Fruit fly (Drosophila melanogaster) whole organism, embryonic: ENCODE data around the gene CG9205.

Experiments
- Atf-2 ChIP-seq: fragments of 200-800 bp; sonication (Bioruptor generic); optimal IDR thresholded peaks from 2 replicates; lab custom pipeline; 2016; ENCODE audit warnings: missing biosample characterization, missing genetic modification characterization
- B-H1 ChIP-seq: fragments of 200-800 bp; sonication (Bioruptor generic); IDR thresholded peaks from 3 replicates; pipeline ENCODE4 v1.3.6; 2022; ENCODE audit warnings: missing biosample characterization, missing genetic modification characterization
- Bgb ChIP-seq: fragments of 200-800 bp; sonication (Bioruptor generic); IDR thresholded peaks from 2 replicates; pipeline ENCODE4 v1.3.6; 2022; ENCODE audit warnings: missing biosample characterization, missing genetic modification characterization; ENCODE audit not compliant: partially characterized antibody
- CG10274 ChIP-seq: fragments of 200-800 bp; sonication (Bioruptor generic); optimal IDR thresholded peaks from 3 replicates; lab custom pipeline; 2017; ENCODE audit warnings: missing biosample characterization, mild to moderate bottlenecking, missing genetic modification characterization
- CG10979 ChIP-seq: fragments of 200-800 bp; sonication (Bioruptor generic); optimal IDR thresholded peaks from 2 replicates; lab custom pipeline; 2018; ENCODE audit warnings: missing biosample characterization, mild to moderate bottlenecking, missing genetic modification characterization, moderate library complexity
- CG11247 ChIP-seq: fragments of 200-800 bp; sonication (Bioruptor generic); IDR thresholded peaks from 2 replicates; pipeline ENCODE4 v1.3.6; 2022; ENCODE audit warnings: missing biosample characterization, missing genetic modification characterization
- CG11723 ChIP-seq: fragments of 200-800 bp; sonication (Bioruptor generic); optimal IDR thresholded peaks from 2 replicates; lab custom pipeline; 2017; ENCODE audit warnings: missing biosample characterization, mild to moderate bottlenecking, missing genetic modification characterization
- CG12236 ChIP-seq: fragments of 200-800 bp; sonication (Bioruptor generic); optimal IDR thresholded peaks from 2 replicates; lab custom pipeline; 2016; ENCODE audit warnings: missing biosample characterization, missing genetic modification characterization
- CG13296 ChIP-seq: fragments of 200-800 bp; sonication (Bioruptor generic); optimal IDR thresholded peaks from 3 replicates; lab custom pipeline; 2018; ENCODE audit warnings: missing biosample characterization, mild to moderate bottlenecking, missing genetic modification characterization
- CG14441 ChIP-seq: fragments of 200-800 bp; sonication (Bioruptor generic); IDR thresholded peaks from 2 replicates; pipeline ENCODE4 v1.3.6; 2022; ENCODE audit warnings: missing biosample characterization, missing genetic modification characterization
- CG15011 ChIP-seq: fragments of 200-800 bp; sonication (Bioruptor generic); optimal IDR thresholded peaks from 3 replicates; lab custom pipeline; 2018; ENCODE audit warnings: missing biosample characterization, mild to moderate bottlenecking, missing genetic modification characterization
- CG15601 ChIP-seq: fragments of 200-800 bp; sonication (Bioruptor generic); optimal IDR thresholded peaks from 3 replicates; lab custom pipeline; 2019; ENCODE audit warnings: missing biosample characterization, mild to moderate bottlenecking, missing genetic modification characterization, moderate library complexity
- CG17568 ChIP-seq: fragments of 200-800 bp; sonication (Bioruptor generic); optimal IDR thresholded peaks from 2 replicates; lab custom pipeline; 2018; ENCODE audit warnings: missing biosample characterization, mild to moderate bottlenecking, missing genetic modification characterization, moderate library complexity
- CG17912 ChIP-seq: fragments of 200-800 bp; sonication (Bioruptor generic); optimal IDR thresholded peaks from 2 replicates; lab custom pipeline; 2018; ENCODE audit warnings: missing biosample characterization, mild to moderate bottlenecking, missing genetic modification characterization
- CG2875 ChIP-seq: fragments of 200-800 bp; sonication (Bioruptor generic); optimal IDR thresholded peaks from 2 replicates; lab custom pipeline; 2017; ENCODE audit warnings: missing biosample characterization, mild to moderate bottlenecking, missing genetic modification characterization, missing genetic modification reagents
- CG3838 ChIP-seq: fragments of 200-800 bp; sonication (Bioruptor generic); optimal IDR thresholded peaks from 3 replicates; lab custom pipeline; 2016; ENCODE audit warnings: missing biosample characterization, missing genetic modification characterization
- CG4360 ChIP-seq: fragments of 200-800 bp; sonication (Bioruptor generic); IDR thresholded peaks from 2 replicates; pipeline ENCODE4 v1.3.6; 2022; ENCODE audit warnings: missing biosample characterization, missing genetic modification characterization
- CG6683 ChIP-seq: fragments of 200-800 bp; sonication (Bioruptor generic); optimal IDR thresholded peaks from 2 replicates; lab custom pipeline; 2017; ENCODE audit warnings: missing biosample characterization, mild to moderate bottlenecking, missing genetic modification characterization, missing genetic modification reagents
- CG7928 ChIP-seq: fragments of 200-800 bp; sonication (Bioruptor generic); optimal IDR thresholded peaks from 2 replicates; lab custom pipeline; 2017; ENCODE audit warnings: missing biosample characterization, mild to moderate bottlenecking, missing genetic modification characterization
- CG9876 ChIP-seq: fragments of 200-800 bp; sonication (Bioruptor generic); optimal IDR thresholded peaks from 2 replicates; lab custom pipeline; 2016; ENCODE audit warnings: missing biosample characterization, missing genetic modification characterization
- Camta ChIP-seq: fragments of 200-800 bp; sonication (Bioruptor generic); optimal IDR thresholded peaks from 2 replicates; lab custom pipeline; 2016; ENCODE audit warnings: missing biosample characterization, missing genetic modification characterization
- Chrac-16 ChIP-seq: fragments of 200-800 bp; sonication (Bioruptor generic); optimal IDR thresholded peaks from 3 replicates; lab custom pipeline; 2016; ENCODE audit warnings: missing biosample characterization, missing genetic modification characterization
- CrebB ChIP-seq: fragments of 200-800 bp; sonication (Bioruptor generic); optimal IDR thresholded peaks from 3 replicates; lab custom pipeline; 2018; ENCODE audit warnings: missing biosample characterization, mild to moderate bottlenecking, missing genetic modification characterization
- Doc2 ChIP-seq: fragments of 200-800 bp; sonication (Bioruptor generic); IDR thresholded peaks from 2 replicates; pipeline ENCODE4 v1.3.6; 2022; ENCODE audit warnings: missing biosample characterization, missing genetic modification characterization
- Dp ChIP-seq: fragments of 200-800 bp; sonication (Bioruptor generic); optimal IDR thresholded peaks from 2 replicates; lab custom pipeline; 2018; ENCODE audit warnings: missing biosample characterization, mild to moderate bottlenecking, missing genetic modification characterization, moderate library complexity
- E2f2 ChIP-seq: fragments of 200-800 bp; sonication (Bioruptor generic); IDR thresholded peaks from 2 replicates; pipeline ENCODE4 v1.3.6; 2022; ENCODE audit warnings: missing biosample characterization, missing genetic modification characterization
- Hr3 ChIP-seq: fragments of 200-800 bp; sonication (Bioruptor generic); optimal IDR thresholded peaks from 3 replicates; lab custom pipeline; 2016; ENCODE audit warnings: missing biosample characterization, missing genetic modification characterization
- Hr78 ChIP-seq, 2 experiments: fragments of 200-800 bp in 1 of 2; fragments of >200 bp in 1 of 2; sonication (Bioruptor generic) in 1 of 2; optimal IDR thresholded peaks; 2 replicates each; lab custom pipeline; 2017 to 2019; ENCODE audit warnings: missing biosample characterization in 2 of 2, missing genetic modification characterization in 2 of 2, mild to moderate bottlenecking in 1 of 2, moderate library complexity in 1 of 2
- MBD-R2 ChIP-seq: fragments of 200-800 bp; sonication (Bioruptor generic); IDR thresholded peaks from 2 replicates; pipeline ENCODE4 v1.3.6; 2022; ENCODE audit warnings: missing biosample characterization, missing genetic modification characterization
- Nf-YA ChIP-seq: fragments of 200-800 bp; sonication (Bioruptor generic); IDR thresholded peaks from 2 replicates; pipeline ENCODE4 v1.3.6; 2022; ENCODE audit warnings: missing biosample characterization, missing genetic modification characterization
- Side ChIP-seq: fragments of 200-800 bp; sonication (Bioruptor generic); optimal IDR thresholded peaks from 2 replicates; lab custom pipeline; 2016; ENCODE audit warnings: missing biosample characterization, missing genetic modification characterization
- Sox102F ChIP-seq: fragments of 200-800 bp; sonication (Bioruptor generic); optimal IDR thresholded peaks from 2 replicates; lab custom pipeline; 2018; ENCODE audit warnings: missing biosample characterization, mild to moderate bottlenecking, missing genetic modification characterization, moderate library complexity
- ac ChIP-seq: fragments of 200-800 bp; sonication (Bioruptor generic); optimal IDR thresholded peaks from 3 replicates; lab custom pipeline; 2017; ENCODE audit warnings: missing biosample characterization, mild to moderate bottlenecking, missing genetic modification characterization
- ato ChIP-seq: fragments of 200-800 bp; sonication (Bioruptor generic); IDR thresholded peaks from 2 replicates; pipeline ENCODE4 v1.3.6; 2022; ENCODE audit warnings: missing biosample characterization, missing genetic modification characterization; ENCODE audit not compliant: partially characterized antibody
- chif ChIP-seq, 2 experiments: fragments of 200-800 bp; sonication (Bioruptor generic); optimal IDR thresholded peaks; 3 replicates each; lab custom pipeline; 2016; ENCODE audit warnings: missing biosample characterization in 2 of 2, missing genetic modification characterization in 2 of 2
- chm ChIP-seq: fragments of 200-800 bp; sonication (Bioruptor generic); IDR thresholded peaks from 2 replicates; pipeline ENCODE4 v1.3.6; 2022; ENCODE audit warnings: missing biosample characterization, missing genetic modification characterization
- da ChIP-seq: fragments of 200-800 bp; sonication (Bioruptor generic); optimal IDR thresholded peaks from 2 replicates; lab custom pipeline; 2016; ENCODE audit warnings: missing biosample characterization, missing genetic modification characterization
- dan ChIP-seq: fragments of 200-800 bp; sonication (Bioruptor generic); IDR thresholded peaks from 2 replicates; pipeline ENCODE4 v1.3.6; 2022; ENCODE audit warnings: missing biosample characterization, missing genetic modification characterization
- danr ChIP-seq: fragments of 200-800 bp; sonication (Bioruptor generic); IDR thresholded peaks from 2 replicates; pipeline ENCODE4 v1.3.6; 2022; ENCODE audit warnings: missing biosample characterization, missing genetic modification characterization
- dati ChIP-seq: fragments of 200-800 bp; sonication (Bioruptor generic); IDR thresholded peaks from 2 replicates; pipeline ENCODE4 v1.3.6; 2022; ENCODE audit warnings: missing biosample characterization, missing genetic modification characterization
- ewg ChIP-seq: fragments of 200-800 bp; sonication (Bioruptor generic); optimal IDR thresholded peaks from 3 replicates; lab custom pipeline; 2017; ENCODE audit warnings: mild to moderate bottlenecking, missing biosample characterization, missing genetic modification reagents, missing genetic modification characterization
- ftz-f1 ChIP-seq: fragments of 200-800 bp; sonication (Bioruptor generic); optimal IDR thresholded peaks from 2 replicates; lab custom pipeline; 2016; ENCODE audit warnings: missing biosample characterization, missing genetic modification characterization
- nau ChIP-seq: fragments of 200-800 bp; sonication (Bioruptor generic); optimal IDR thresholded peaks from 3 replicates; lab custom pipeline; 2017; ENCODE audit warnings: missing biosample characterization, mild to moderate bottlenecking, missing genetic modification characterization, missing genetic modification reagents
- pho ChIP-seq: fragments of 200-800 bp; sonication (Bioruptor generic); optimal IDR thresholded peaks from 2 replicates; lab custom pipeline; 2016; ENCODE audit warnings: missing biosample characterization, missing genetic modification characterization
- salm ChIP-seq: fragments of 200-800 bp; sonication (Bioruptor generic); optimal IDR thresholded peaks from 2 replicates; lab custom pipeline; 2018; ENCODE audit warnings: missing biosample characterization, mild to moderate bottlenecking, missing genetic modification characterization
- sd ChIP-seq: fragments of 200-800 bp; sonication (Bioruptor generic); optimal IDR thresholded peaks from 3 replicates; lab custom pipeline; 2018; ENCODE audit warnings: missing biosample characterization, mild to moderate bottlenecking, missing genetic modification characterization, moderate library complexity
- sna ChIP-seq: fragments of 200-800 bp; sonication (Bioruptor generic); IDR thresholded peaks from 2 replicates; pipeline ENCODE4 v1.3.6; 2022; ENCODE audit warnings: missing biosample characterization, missing genetic modification characterization; ENCODE audit not compliant: partially characterized antibody
- tio ChIP-seq: fragments of 200-800 bp; sonication (Bioruptor generic); optimal IDR thresholded peaks from 2 replicates; lab custom pipeline; 2017; ENCODE audit warnings: missing biosample characterization, missing genetic modification characterization, inconsistent platforms
- trh ChIP-seq: fragments of 200-800 bp; sonication (Bioruptor generic); optimal IDR thresholded peaks from 2 replicates; lab custom pipeline; 2016; ENCODE audit warnings: missing biosample characterization, missing genetic modification characterization
- ttk ChIP-seq: fragments of 200-800 bp; sonication (Bioruptor generic); IDR thresholded peaks from 2 replicates; pipeline ENCODE4 v2.1.2; 2022; ENCODE audit warnings: missing biosample characterization, missing genetic modification characterization
- tx ChIP-seq: fragments of 200-800 bp; sonication (Bioruptor generic); optimal IDR thresholded peaks from 2 replicates; lab custom pipeline; 2016; ENCODE audit warnings: missing biosample characterization, missing genetic modification characterization
- zfh1 ChIP-seq: fragments of 200-800 bp; sonication (Bioruptor generic); IDR thresholded peaks from 3 replicates; pipeline ENCODE4 v1.3.6; 2022; ENCODE audit warnings: missing biosample characterization, missing genetic modification characterization

CG9205 gene

DNA sequence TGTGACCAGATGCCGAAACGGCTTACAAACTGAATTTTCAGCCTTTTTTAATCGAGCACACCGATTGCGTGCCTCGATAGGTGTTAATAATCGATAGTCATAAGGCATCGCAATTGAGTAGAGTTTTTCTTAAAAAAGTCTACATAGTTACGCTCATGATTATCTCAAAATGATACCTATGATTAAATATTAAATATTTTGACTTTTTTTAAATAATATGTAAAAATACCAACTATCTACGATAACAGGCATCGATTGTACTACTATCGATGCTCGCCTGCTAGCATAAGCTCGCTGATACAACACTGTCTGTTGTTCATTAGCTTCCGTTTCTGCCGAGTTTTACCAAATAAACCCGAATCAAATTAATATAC is 377 bp downstream of the CG9205 start (continued):
- TF ChIP-seq salm (tag; lab: Kevin White, UChicago) = no peak
- TF ChIP-seq CG7928 = no peak
- TF ChIP-seq Chrac-16 = no peak
- no peak for TF ChIP-seq CG10979 (tag; lab: Kevin White, UChicago)
- no peak for TF ChIP-seq chm
- TF ChIP-seq Nf-YA (GFP tag; lab: Robert Waterston, UW) = no peak
- no peak for TF ChIP-seq dan
- no peak for TF ChIP-seq Camta (GFP tag; lab: Kevin White, UChicago)
- 0 out of 2 replicates have a peak, but pooled peaks have one; percentile 24 for TF ChIP-seq CG14441 (GFP tag; lab: Robert Waterston, UW)
- 0 out of 2 replicates have a peak, but pooled peaks have one; percentile 27 for TF ChIP-seq E2f2 (GFP tag; lab: Robert Waterston, UW)
- no peak for TF ChIP-seq dati (GFP tag; lab: Robert Waterston, UW)
- peak; percentile 84 for TF ChIP-seq CG17912 (GFP tag; lab: Kevin White, UChicago)
- no peak for TF ChIP-seq Atf-2 (GFP tag; lab: Kevin White, UChicago)
- TF ChIP-seq ac (GFP tag; lab: Kevin White, UChicago) = no peak
- TF ChIP-seq CG11723 = no peak
- peak; percentile 35 for TF ChIP-seq nau
- peak; percentile 53; the same call in 1 of the 2 replicates for TF ChIP-seq CG11247 (GFP tag; lab: Robert Waterston, UW)
- no peak for TF ChIP-seq CG17568 (GFP tag; lab: Kevin White, UChicago)
- no peak for TF ChIP-seq Hr78 (GFP tag; optimal IDR thresholded peaks at IDR 0.05; lab: Kevin White, UChicago)
- TF ChIP-seq CG13296 (GFP tag; lab: Kevin White, UChicago) = peak; percentile 49
- TF ChIP-seq CG2875 (GFP tag; lab: Kevin White, UChicago) = no peak
- peak; percentile 26 for TF ChIP-seq CG15601
- TF ChIP-seq pho = no peak
- no peak; the same call in 1 of the 2 replicates for TF ChIP-seq Bgb
- no peak for TF ChIP-seq CG4360 (GFP tag; lab: Robert Waterston, UW)
- TF ChIP-seq zfh1 (GFP tag; lab: Robert Waterston, UW) = peak; percentile 48; the same call in 2 of the 3 replicates
- TF ChIP-seq Side = no peak
- TF ChIP-seq sna (GFP tag; lab: Robert Waterston, UW) = peak; percentile 94
- no peak for TF ChIP-seq CG6683
- peak; percentile 91 for TF ChIP-seq MBD-R2 (GFP tag; lab: Robert Waterston, UW)
- no peak for TF ChIP-seq CG9876 (GFP tag; lab: Kevin White, UChicago)
- no peak for TF ChIP-seq Sox102F (GFP tag; lab: Kevin White, UChicago)
- TF ChIP-seq ttk = no peak
- no peak for TF ChIP-seq tx
- TF ChIP-seq Hr3 (GFP tag; lab: Kevin White, UChicago) = no peak
- peak; percentile 40 for TF ChIP-seq Dp (GFP tag; lab: Kevin White, UChicago)
- TF ChIP-seq ewg (GFP tag; lab: Kevin White, UChicago) = peak; percentile 13
- no peak for TF ChIP-seq danr (GFP tag; lab: Robert Waterston, UW)
- TF ChIP-seq CG12236 (GFP tag; lab: Kevin White, UChicago) = no peak
- TF ChIP-seq chif (GFP tag; optimal IDR thresholded peaks at IDR 0.05; lab: Kevin White, UChicago) = no peak
- TF ChIP-seq tio (GFP tag; lab: Kevin White, UChicago) = no peak
- no peak for TF ChIP-seq da
- peak; percentile 76 for TF ChIP-seq ato
- TF ChIP-seq sd (tag; lab: Kevin White, UChicago) = no peak
- no peak for TF ChIP-seq B-H1 (GFP tag; lab: Robert Waterston, UW)
- no peak for TF ChIP-seq ftz-f1 (GFP tag; lab: Kevin White, UChicago)
- no peak for TF ChIP-seq Doc2 (GFP tag; lab: Robert Waterston, UW)
- TF ChIP-seq CG15011 (GFP tag; lab: Kevin White, UChicago) = peak; percentile 30
- TF ChIP-seq CG10274 (GFP tag; lab: Kevin White, UChicago) = peak; percentile 38
- no peak for TF ChIP-seq CrebB (tag; lab: Kevin White, UChicago)
- no peak for TF ChIP-seq trh (GFP tag; lab: Kevin White, UChicago)
- peak; percentile 28 for TF ChIP-seq CG3838
